Fruit fly (Drosophila melanogaster): ENCODE measurements around the gene daw.

Gene daw

DNA sequence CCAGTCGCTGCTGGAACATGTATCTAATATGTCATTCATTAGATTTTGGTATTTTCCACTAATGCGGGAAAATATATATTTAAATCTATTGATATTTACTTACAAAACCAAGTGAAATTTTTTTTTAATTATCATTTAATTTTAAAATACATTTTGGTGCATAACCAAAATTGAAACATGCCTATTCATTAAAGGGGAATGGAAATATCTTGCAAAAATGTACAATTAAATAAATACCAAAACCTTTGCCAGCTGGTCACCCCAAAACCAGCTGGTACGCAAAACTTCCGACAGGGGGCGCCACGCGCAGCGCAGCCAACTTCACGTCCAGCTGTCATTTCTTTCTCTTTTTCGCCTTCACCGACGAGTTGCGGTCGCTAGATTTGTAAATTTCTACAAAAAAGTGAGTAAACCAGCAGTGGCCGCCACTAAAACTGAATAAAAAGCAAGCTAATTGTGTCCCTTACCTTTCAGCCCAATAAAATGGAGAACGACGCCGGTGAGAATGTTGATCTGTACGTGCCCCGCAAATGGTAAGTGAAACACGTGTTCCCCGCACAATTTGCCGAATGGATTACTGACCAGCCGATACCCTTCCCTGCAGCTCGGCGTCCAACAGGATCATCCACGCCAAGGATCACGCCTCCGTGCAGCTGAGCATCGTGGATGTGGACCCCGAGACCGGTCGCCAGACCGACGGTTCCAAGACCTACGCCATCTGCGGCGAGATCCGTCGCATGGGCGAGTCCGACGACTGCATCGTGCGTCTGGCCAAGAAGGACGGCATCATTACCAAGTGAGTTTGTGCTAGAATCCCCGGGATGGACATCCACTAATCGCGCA is 50.9 kb downstream of the daw start, which contains the start of the genes CG3104 and RpS21 (continued):
- TF ChIP-seq CG15601 (tag; optimal IDR thresholded peaks at IDR 0.05), result peak; percentile 87
- TF ChIP-seq CG12659 (GFP tag; optimal IDR thresholded peaks at IDR 0.05), result peak; percentile 96
- TF ChIP-seq Camta (GFP tag; optimal IDR thresholded peaks at IDR 0.05), result peak; percentile 88
- peak; percentile 80 for TF ChIP-seq tgo (GFP tag; IDR thresholded peaks at IDR 0.05)
- TF ChIP-seq sens-2 (GFP tag; IDR thresholded peaks at IDR 0.05), result peak; percentile 89
- peak; percentile 87 for TF ChIP-seq CG17385 (GFP tag; optimal IDR thresholded peaks at IDR 0.05)
- peak; percentile 72 for TF ChIP-seq dmrt99B (tag; optimal IDR thresholded peaks at IDR 0.05)
- TF ChIP-seq CG16815 (GFP tag; optimal IDR thresholded peaks at IDR 0.05), result peak; percentile 72
- TF ChIP-seq CG3847 (GFP tag; IDR thresholded peaks at IDR 0.05), result peak; percentile 92
- peak; percentile 71 for TF ChIP-seq CG12744 (GFP tag; optimal IDR thresholded peaks at IDR 0.05)
- TF ChIP-seq Fer1 (GFP tag; optimal IDR thresholded peaks at IDR 0.05), result peak; percentile 85
- TF ChIP-seq CG8281 (tag; optimal IDR thresholded peaks at IDR 0.05), result peak; percentile 57
- peak; percentile 75 for TF ChIP-seq CG31224 (GFP tag; IDR thresholded peaks at IDR 0.05)
- no peak for TF ChIP-seq mld (GFP tag; IDR thresholded peaks at IDR 0.05; ENCODE audit: partially characterized antibody)
- no peak for TF ChIP-seq pita (GFP tag; optimal IDR thresholded peaks at IDR 0.05)
- TF ChIP-seq phol (tag; optimal IDR thresholded peaks at IDR 0.05), result peak; percentile 86
- peak; percentile 75 for TF ChIP-seq Bteb2 (GFP tag; optimal IDR thresholded peaks at IDR 0.05)
- TF ChIP-seq lilli (GFP tag; optimal IDR thresholded peaks at IDR 0.05), result peak; percentile 86
- TF ChIP-seq pho (GFP tag; optimal IDR thresholded peaks at IDR 0.05), result peak; percentile 86
- TF ChIP-seq CG12769 (tag; optimal IDR thresholded peaks at IDR 0.05), result peak; percentile 38
- peak; percentile 60 for TF ChIP-seq CG30020 (tag; optimal IDR thresholded peaks at IDR 0.05)
- TF ChIP-seq h (optimal IDR thresholded peaks at IDR 0.05), result no peak
- TF ChIP-seq CG4282 (GFP tag; optimal IDR thresholded peaks at IDR 0.05), result peak; percentile 75
- peak; percentile 61 for TF ChIP-seq Chrac-16 (GFP tag; optimal IDR thresholded peaks at IDR 0.05)
- TF ChIP-seq tup (GFP tag; optimal IDR thresholded peaks at IDR 0.05), result peak; percentile 63
- TF ChIP-seq Atf6 (GFP tag; IDR thresholded peaks at IDR 0.05), result peak; percentile 82
- TF ChIP-seq gsb (GFP tag; IDR thresholded peaks at IDR 0.05), result peak; percentile 81
- peak; percentile 55 for TF ChIP-seq sd (tag; optimal IDR thresholded peaks at IDR 0.05)
- TF ChIP-seq CG18262 (tag; optimal IDR thresholded peaks at IDR 0.05), result peak; percentile 73
- peak; percentile 72 for TF ChIP-seq CG6854 (GFP tag; optimal IDR thresholded peaks at IDR 0.05)
- peak; percentile 88 for TF ChIP-seq CG11723 (GFP tag; optimal IDR thresholded peaks at IDR 0.05)
- TF ChIP-seq unpg (GFP tag; optimal IDR thresholded peaks at IDR 0.05), result peak; percentile 56
- peak; percentile 34 for TF ChIP-seq CG18011 (GFP tag; optimal IDR thresholded peaks at IDR 0.05)
- peak; percentile 96 for TF ChIP-seq Hmr (GFP tag; optimal IDR thresholded peaks at IDR 0.05)
- TF ChIP-seq knrl (GFP tag; IDR thresholded peaks at IDR 0.05; ENCODE audit: partially characterized antibody), result peak; percentile 47; the same call in 1 of the 3 replicates
- TF ChIP-seq fru (optimal IDR thresholded peaks at IDR 0.05), result no peak
- peak; percentile 93 for TF ChIP-seq NC2β (GFP tag; optimal IDR thresholded peaks at IDR 0.05)
- TF ChIP-seq vfl (GFP tag; optimal IDR thresholded peaks at IDR 0.05), result peak; percentile 12
- TF ChIP-seq CG34422 (GFP tag; IDR thresholded peaks at IDR 0.05), result peak; percentile 94
- peak; percentile 17; the same call in 1 of the 2 replicates for TF ChIP-seq amos (GFP tag; IDR thresholded peaks at IDR 0.05; ENCODE audit: partially characterized antibody)
- peak; percentile 94 for TF ChIP-seq CG16779 (GFP tag; IDR thresholded peaks at IDR 0.05)
- peak; percentile 75 for TF ChIP-seq crc (GFP tag; optimal IDR thresholded peaks at IDR 0.05)
- TF ChIP-seq CG2889 (GFP tag; IDR thresholded peaks at IDR 0.05), result peak; percentile 77
- TF ChIP-seq nmo (GFP tag; optimal IDR thresholded peaks at IDR 0.05), result peak; percentile 86
- TF ChIP-seq p53 (GFP tag; optimal IDR thresholded peaks at IDR 0.05), result peak; percentile 77
- peak; percentile 84 for TF ChIP-seq CG4424 (GFP tag; optimal IDR thresholded peaks at IDR 0.05)
- TF ChIP-seq CG15479 (GFP tag; optimal IDR thresholded peaks at IDR 0.05), result peak; percentile 7
- peak; percentile 83 for TF ChIP-seq ATbp (GFP tag; optimal IDR thresholded peaks at IDR 0.05)
- TF ChIP-seq Pdp1 (GFP tag; optimal IDR thresholded peaks at IDR 0.05), result peak; percentile 70 to 71

Measured in whole organism, embryonic.